Worm (Caenorhabditis elegans): ENCODE results near the gene lmd-5.
A peak's percentile ranks its signal among the peaks of the same experiment; 100 is the strongest.

Gene lmd-5

ce11 chrV:7084612-7085139 is 38.8 kb upstream of the lmd-5 start, which contains the start of gene mys-1:
Gene mys-1 (minus strand): TSS chrV:7084662.
- TF ChIP-seq lin-39 (tag; optimal IDR thresholded peaks at IDR 0.05) (peak; percentile 29), ztf-4 (tag; optimal IDR thresholded peaks at IDR 0.05) (no peak), tbx-2 (tag; optimal IDR thresholded peaks at IDR 0.05) (peak; percentile 84), vab-15 (tag; optimal IDR thresholded peaks at IDR 0.05) (no peak), nhr-19 (GFP tag; conservative IDR thresholded peaks at IDR 0.05) (peak; percentile 69), dsc-1 (tag; optimal IDR thresholded peaks at IDR 0.05) (peak; percentile 72), C34B4.2 (tag; optimal IDR thresholded peaks at IDR 0.05) (no peak), aly-2 (tag; optimal IDR thresholded peaks at IDR 0.05) (no peak), lin-13 (GFP tag; optimal IDR thresholded peaks at IDR 0.05) (peak; percentile 34), mep-1 (tag; optimal IDR thresholded peaks at IDR 0.05) (peak; percentile 54), sup-37 (GFP tag; optimal IDR thresholded peaks at IDR 0.05) (no peak), ets-5 (GFP tag; IDR thresholded peaks at IDR 0.05) (no peak), unc-30 (tag; optimal IDR thresholded peaks at IDR 0.05) (no peak), skn-1 (tag; optimal IDR thresholded peaks at IDR 0.05) (peak; percentile 47), fkh-10 (GFP tag; optimal IDR thresholded peaks at IDR 0.05) (no peak), zip-4 (GFP tag; optimal IDR thresholded peaks at IDR 0.05) (no peak), hlh-4 (tag; optimal IDR thresholded peaks at IDR 0.05) (no peak), lin-35 (GFP tag; optimal IDR thresholded peaks at IDR 0.05) (peak; percentile 95), nhr-47 (tag; optimal IDR thresholded peaks at IDR 0.05) (peak; percentile 83), elt-3 (tag; optimal IDR thresholded peaks at IDR 0.05) (no peak), egl-13 (tag; optimal IDR thresholded peaks at IDR 0.05) (peak; percentile 68), lin-15B (tag; optimal IDR thresholded peaks at IDR 0.05) (peak; percentile 43), tlp-1 (tag; optimal IDR thresholded peaks at IDR 0.05) (no peak), xbp-1 (tag; optimal IDR thresholded peaks at IDR 0.05) (peak; percentile 77), blmp-1 (tag; optimal IDR thresholded peaks at IDR 0.05) (no peak), F16B12.6 (tag; optimal IDR thresholded peaks at IDR 0.05) (peak; percentile 7), nhr-90 (tag; optimal IDR thresholded peaks at IDR 0.05; ENCODE audit: poor library complexity) (peak; percentile 84), hpl-2 (GFP tag; optimal IDR thresholded peaks at IDR 0.05) (no peak), nhr-84 (tag; optimal IDR thresholded peaks at IDR 0.05) (no peak), ceh-90 (tag; optimal IDR thresholded peaks at IDR 0.05) (peak; percentile 89), snpc-4 (tag; optimal IDR thresholded peaks at IDR 0.05) (peak; percentile 17), elt-2 (tag; optimal IDR thresholded peaks at IDR 0.05) (no peak), lsy-2 (tag; optimal IDR thresholded peaks at IDR 0.05) (peak; percentile 48 to 54), lin-14 (GFP tag; optimal IDR thresholded peaks at IDR 0.05) (peak; percentile 72), efl-1 (optimal IDR thresholded peaks at IDR 0.05) (peak; percentile 93 to 94), efl-1 (GFP tag; optimal IDR thresholded peaks at IDR 0.05 in 1 of 2) (peak; percentile 93 to 99), irx-1 (tag; optimal IDR thresholded peaks at IDR 0.05) (peak; percentile 76), pag-3 (tag; optimal IDR thresholded peaks at IDR 0.05; ENCODE audit: borderline replicate concordance, insufficient read depth) (no peak), aha-1 (tag; optimal IDR thresholded peaks at IDR 0.05) (no peak), sptf-1 (tag; optimal IDR thresholded peaks at IDR 0.05) (no peak), unc-62 (GFP tag; optimal IDR thresholded peaks at IDR 0.05) (no peak), fkh-8 (tag; optimal IDR thresholded peaks at IDR 0.05) (peak; percentile 52), grh-1 (GFP tag; IDR thresholded peaks at IDR 0.05) (no peak), mef-2 (tag; optimal IDR thresholded peaks at IDR 0.05) (no peak), nhr-11 (tag; optimal IDR thresholded peaks at IDR 0.05) (no peak), jun-1 (tag; optimal IDR thresholded peaks at IDR 0.05) (peak; percentile 10), pax-3 (tag; optimal IDR thresholded peaks at IDR 0.05) (peak; percentile 78), nhr-76 (tag; optimal IDR thresholded peaks at IDR 0.05) (no peak), ceh-82 (tag; optimal IDR thresholded peaks at IDR 0.05) (peak; percentile 31 to 41 (median 35)), nhr-237 (tag; optimal IDR thresholded peaks at IDR 0.05) (no peak), egl-27 (tag; optimal IDR thresholded peaks at IDR 0.05) (no peak), ztf-11 (tag; optimal IDR thresholded peaks at IDR 0.05) (peak in 1 of 2 experiments; percentile 81), lir-3 (tag; optimal IDR thresholded peaks at IDR 0.05; ENCODE audit: poor library complexity) (peak; percentile 89)

Measured in whole organism, L1 larva.